Worm (Caenorhabditis elegans): ENCODE measurements around the gene F54B11.7.

- TF ChIP-seq nhr-28 (tag; optimal IDR thresholded peaks at IDR 0.05), result no peak
- no peak for TF ChIP-seq mdl-1 (tag; optimal IDR thresholded peaks at IDR 0.05)
- TF ChIP-seq nhr-43 (tag; optimal IDR thresholded peaks at IDR 0.05; ENCODE audit: poor library complexity, severe bottlenecking), result no peak
- no peak for TF ChIP-seq nfya-1 (tag; optimal IDR thresholded peaks at IDR 0.05; ENCODE audit: insufficient read depth)
- no peak for TF ChIP-seq fkh-10 (GFP tag; optimal IDR thresholded peaks at IDR 0.05)
- peak; percentile 10 for TF ChIP-seq pqm-1 (tag; optimal IDR thresholded peaks at IDR 0.05)
These were observed 21.8 kb upstream of the F54B11.7 start, which contains the start of gene F54B11.11 for ce11 chrX:13578483-13578882.

Measured in whole organism, L3 larva.